Worm (Caenorhabditis elegans) whole organism, L1 larva: ENCODE measurements around the gene brp-1.

ENCODE experiments used
- Y116A8C.19 ChIP-seq: sonication (generic microtip); optimal IDR thresholded peaks from 2 replicates; lab custom pipeline; 2016; ENCODE audit warnings: missing compliant biosample characterization, missing genetic modification characterization, borderline replicate concordance
- dpl-1 ChIP-seq, 3 experiments: fragments of 150-350 bp in 2 of 3; sonication (generic microtip) in 1 of 3; optimal IDR thresholded peaks; 2 replicates each; lab custom pipeline; 2014 to 2017; ENCODE audit warnings: missing biosample characterization in 3 of 3, missing genetic modification characterization in 3 of 3, missing genetic modification reagents in 3 of 3
- efl-1 ChIP-seq, 4 experiments: fragments of 150-350 bp; optimal IDR thresholded peaks in 3 of 4; peaks in 1 of 4; 1 replicate in 1 of 4; 2 replicates in 3 of 4; lab custom pipeline; 2014; ENCODE audit warnings: missing biosample characterization in 2 of 4, missing genetic modification characterization in 2 of 4, missing genetic modification reagents in 2 of 4
- egl-27 ChIP-seq, 2 experiments: fragments of 150-350 bp in 1 of 2; sonication (generic microtip); optimal IDR thresholded peaks; 3 replicates each; lab custom pipeline; 2017 to 2018; ENCODE audit warnings: missing biosample characterization in 2 of 2, missing genetic modification characterization in 2 of 2, missing genetic modification reagents in 2 of 2
- jun-1 ChIP-seq: fragments of 150-350 bp; optimal IDR thresholded peaks from 2 replicates; lab custom pipeline; 2014; ENCODE audit warnings: missing biosample characterization, missing genetic modification reagents, missing genetic modification characterization
- mab-9 ChIP-seq: fragments of 200-800 bp; sonication (Bioruptor generic); IDR thresholded peaks from 2 replicates; pipeline ENCODE4 v1.3.6; 2022; ENCODE audit warnings: missing genetic modification reagents, missing genetic modification characterization, missing compliant biosample characterization
- nhr-11 ChIP-seq: fragments of 150-350 bp; optimal IDR thresholded peaks from 2 replicates; lab custom pipeline; 2014; ENCODE audit warnings: missing biosample characterization, missing genetic modification characterization
- skn-1 ChIP-seq: fragments of 150-350 bp; optimal IDR thresholded peaks from 2 replicates; lab custom pipeline; 2014; ENCODE audit warnings: missing biosample characterization, missing genetic modification characterization
- sptf-1 ChIP-seq: fragments of 150-350 bp; optimal IDR thresholded peaks from 2 replicates; lab custom pipeline; 2014; ENCODE audit warnings: missing biosample characterization, missing genetic modification characterization
- tlp-1 ChIP-seq: fragments of 150-350 bp; optimal IDR thresholded peaks from 2 replicates; lab custom pipeline; 2014; ENCODE audit warnings: missing biosample characterization, missing genetic modification characterization
- unc-130 ChIP-seq: fragments of 150-350 bp; optimal IDR thresholded peaks from 2 replicates; lab custom pipeline; 2017; ENCODE audit warnings: missing biosample characterization, missing genetic modification characterization, inconsistent platforms
- zag-1 ChIP-seq: fragments of 150-350 bp; optimal IDR thresholded peaks from 2 replicates; lab custom pipeline; 2014; ENCODE audit warnings: missing biosample characterization, missing genetic modification characterization

- TF ChIP-seq zag-1 (tag; lab: Kevin White, UChicago) (no peak), Y116A8C.19 (no peak), dpl-1 (GFP tag; optimal IDR thresholded peaks at IDR 0.05; lab: Kevin White, UChicago) (peak in 1 of 3 experiments; percentile 14), mab-9 (GFP tag; lab: Robert Waterston, UW) (no peak), sptf-1 (tag; lab: Kevin White, UChicago) (no peak), skn-1 (tag; lab: Kevin White, UChicago) (peak; percentile 28), tlp-1 (tag; lab: Kevin White, UChicago) (no peak), egl-27 (tag; optimal IDR thresholded peaks at IDR 0.05; lab: Kevin White, UChicago) (no peak), unc-130 (tag; lab: Kevin White, UChicago) (no peak), efl-1 (optimal IDR thresholded peaks at IDR 0.05; lab: Kevin White, UChicago) (no peak), efl-1 (GFP tag; optimal IDR thresholded peaks at IDR 0.05 in 1 of 2; lab: Kevin White, UChicago) (no peak), jun-1 (tag; lab: Kevin White, UChicago) (no peak), nhr-11 (tag; lab: Kevin White, UChicago) (no peak)
Observed at ce11 chrIII:12020074-12020602, at the start of gene brp-1.
